Fruit fly (Drosophila melanogaster) whole organism, embryonic: ENCODE results near the gene CG18262.

Source experiments
- Abd-B ChIP-seq: fragments of 200-800 bp; sonication (Bioruptor generic); optimal IDR thresholded peaks from 2 replicates; lab custom pipeline; 2018; ENCODE audit warnings: missing biosample characterization, mild to moderate bottlenecking, missing genetic modification characterization, moderate library complexity
- Adf1 ChIP-seq: fragments of 200-800 bp; sonication (Bioruptor generic); IDR thresholded peaks from 2 replicates; pipeline ENCODE4 v1.3.6; 2022; ENCODE audit warnings: missing biosample characterization, missing genetic modification characterization
- CG10209 ChIP-seq: fragments of 200-800 bp; sonication (Bioruptor generic); optimal IDR thresholded peaks from 3 replicates; lab custom pipeline; 2017; ENCODE audit warnings: missing biosample characterization, mild to moderate bottlenecking, missing genetic modification characterization, missing genetic modification reagents
- CG11085 ChIP-seq: fragments of 200-800 bp; sonication (Bioruptor generic); IDR thresholded peaks from 2 replicates; pipeline ENCODE4 v1.3.6; 2022; ENCODE audit warnings: missing biosample characterization, missing genetic modification characterization
- CG1233 ChIP-seq: fragments of 200-800 bp; sonication (Bioruptor generic); optimal IDR thresholded peaks from 4 replicates; lab custom pipeline; 2018; ENCODE audit warnings: missing biosample characterization, mild to moderate bottlenecking, missing genetic modification characterization
- CG12659 ChIP-seq: fragments of 200-800 bp; sonication (Bioruptor generic); optimal IDR thresholded peaks from 3 replicates; lab custom pipeline; 2017; ENCODE audit warnings: mild to moderate bottlenecking, missing biosample characterization, missing genetic modification reagents, missing genetic modification characterization
- CG14014 ChIP-seq: fragments of 200-800 bp; sonication (Bioruptor generic); IDR thresholded peaks from 2 replicates; pipeline ENCODE4 v1.3.6; 2022; ENCODE audit warnings: missing biosample characterization, missing genetic modification characterization
- CG14050 ChIP-seq: fragments of 200-800 bp; sonication (Bioruptor generic); IDR thresholded peaks from 3 replicates; pipeline ENCODE4 v1.3.6; 2022; ENCODE audit warnings: missing biosample characterization, missing genetic modification characterization
- CG15479 ChIP-seq: fragments of 200-800 bp; sonication (Bioruptor generic); optimal IDR thresholded peaks from 3 replicates; lab custom pipeline; 2019; ENCODE audit warnings: missing biosample characterization, mild to moderate bottlenecking, missing genetic modification characterization, moderate library complexity
- CG2678 ChIP-seq: fragments of 200-800 bp; sonication (Bioruptor generic); optimal IDR thresholded peaks from 3 replicates; lab custom pipeline; 2019; ENCODE audit warnings: missing biosample characterization, mild to moderate bottlenecking, missing genetic modification characterization, moderate library complexity
- CG3065 ChIP-seq: fragments of 200-800 bp; sonication (Bioruptor generic); optimal IDR thresholded peaks from 2 replicates; lab custom pipeline; 2016; ENCODE audit warnings: missing biosample characterization, missing genetic modification characterization
- CG32767 ChIP-seq: fragments of 200-800 bp; sonication (Bioruptor generic); IDR thresholded peaks from 2 replicates; pipeline ENCODE4 v1.3.6; 2022; ENCODE audit warnings: missing biosample characterization, missing genetic modification characterization
- CG33213 ChIP-seq: fragments of 200-800 bp; sonication (Bioruptor generic); optimal IDR thresholded peaks from 3 replicates; lab custom pipeline; 2016; ENCODE audit warnings: missing biosample characterization, missing genetic modification characterization
- CG3407 ChIP-seq: fragments of 200-800 bp; sonication (Bioruptor generic); optimal IDR thresholded peaks from 2 replicates; lab custom pipeline; 2018; ENCODE audit warnings: missing biosample characterization, mild to moderate bottlenecking, missing genetic modification characterization
- CG43689 ChIP-seq: fragments of 200-800 bp; sonication (Bioruptor generic); IDR thresholded peaks from 2 replicates; pipeline ENCODE4 v1.3.6; 2022; ENCODE audit warnings: missing biosample characterization, missing genetic modification characterization
- CG6813 ChIP-seq: fragments of 200-800 bp; sonication (Bioruptor generic); optimal IDR thresholded peaks from 2 replicates; lab custom pipeline; 2017; ENCODE audit warnings: missing biosample characterization, missing genetic modification characterization, mild to moderate bottlenecking, moderate library complexity, missing genetic modification reagents
- CrebB ChIP-seq: fragments of 200-800 bp; sonication (Bioruptor generic); optimal IDR thresholded peaks from 3 replicates; lab custom pipeline; 2018; ENCODE audit warnings: missing biosample characterization, mild to moderate bottlenecking, missing genetic modification characterization
- Deaf1 ChIP-seq: fragments of 200-800 bp; optimal IDR thresholded peaks from 3 replicates; lab custom pipeline; 2019; ENCODE audit warnings: missing biosample characterization, mild to moderate bottlenecking, missing genetic modification characterization, moderate library complexity
- Dfd ChIP-seq, 2 experiments: fragments of >200 bp; optimal IDR thresholded peaks; 2 replicates each; lab custom pipeline; 2017; ENCODE audit warnings: missing biosample characterization in 2 of 2, missing genetic modification characterization in 2 of 2
- Dip2 ChIP-seq: fragments of 200-800 bp; sonication (Bioruptor generic); IDR thresholded peaks from 2 replicates; pipeline ENCODE4 v1.3.6; 2022; ENCODE audit warnings: missing biosample characterization, missing genetic modification characterization
- Dip3 ChIP-seq: fragments of 200-800 bp; sonication (Bioruptor generic); optimal IDR thresholded peaks from 3 replicates; lab custom pipeline; 2016; ENCODE audit warnings: missing biosample characterization, missing genetic modification characterization
- Drgx ChIP-seq: fragments of 200-800 bp; sonication (Bioruptor generic); IDR thresholded peaks from 2 replicates; pipeline ENCODE4 v1.3.6; 2022; ENCODE audit warnings: missing biosample characterization, missing genetic modification characterization
- H15 ChIP-seq: fragments of 200-800 bp; sonication (Bioruptor generic); IDR thresholded peaks from 3 replicates; pipeline ENCODE4 v1.3.6; 2022; ENCODE audit warnings: missing biosample characterization, missing genetic modification characterization
- Lim3 ChIP-seq: fragments of 200-800 bp; sonication (Bioruptor generic); IDR thresholded peaks from 2 replicates; pipeline ENCODE4 v1.3.6; 2022; ENCODE audit warnings: missing biosample characterization, missing genetic modification characterization
- Lpt ChIP-seq: fragments of >200 bp; optimal IDR thresholded peaks from 2 replicates; lab custom pipeline; 2018; ENCODE audit warnings: missing biosample characterization, missing genetic modification characterization
- Med ChIP-seq: fragments of 200-800 bp; sonication (Bioruptor generic); peaks from one replicate; lab custom pipeline; 2016; ENCODE audit warnings: missing biosample characterization, missing genetic modification characterization, mild to moderate bottlenecking, inconsistent platforms, moderate library complexity
- Side ChIP-seq: fragments of 200-800 bp; sonication (Bioruptor generic); optimal IDR thresholded peaks from 2 replicates; lab custom pipeline; 2016; ENCODE audit warnings: missing biosample characterization, missing genetic modification characterization
- Six4 ChIP-seq: fragments of 200-800 bp; sonication (Bioruptor generic); optimal IDR thresholded peaks from 2 replicates; lab custom pipeline; 2016; ENCODE audit warnings: missing biosample characterization, missing genetic modification characterization
- Spps ChIP-seq: fragments of 200-800 bp; sonication (Bioruptor generic); optimal IDR thresholded peaks from 2 replicates; lab custom pipeline; 2018; ENCODE audit warnings: missing biosample characterization, mild to moderate bottlenecking, missing genetic modification characterization
- Tbp ChIP-seq: fragments of >200 bp; optimal IDR thresholded peaks from 2 replicates; lab custom pipeline; 2018; ENCODE audit warnings: missing biosample characterization, missing genetic modification characterization
- Vsx1 ChIP-seq: fragments of 200-800 bp; sonication (Bioruptor generic); optimal IDR thresholded peaks from 2 replicates; lab custom pipeline; 2017; ENCODE audit warnings: missing biosample characterization, mild to moderate bottlenecking, missing genetic modification characterization, missing genetic modification reagents
- amos ChIP-seq: fragments of 200-800 bp; sonication (Bioruptor generic); IDR thresholded peaks from 2 replicates; pipeline ENCODE4 v1.3.6; 2022; ENCODE audit warnings: missing biosample characterization, missing genetic modification characterization; ENCODE audit not compliant: partially characterized antibody
- az2 ChIP-seq: fragments of 200-800 bp; sonication (Bioruptor generic); optimal IDR thresholded peaks from 3 replicates; lab custom pipeline; 2016; ENCODE audit warnings: missing biosample characterization, missing genetic modification characterization
- bcd ChIP-seq: fragments of 200-800 bp; sonication (Bioruptor generic); optimal IDR thresholded peaks from 2 replicates; lab custom pipeline; 2017; ENCODE audit warnings: missing biosample characterization, mild to moderate bottlenecking, missing genetic modification characterization
- dan ChIP-seq: fragments of 200-800 bp; sonication (Bioruptor generic); IDR thresholded peaks from 2 replicates; pipeline ENCODE4 v1.3.6; 2022; ENCODE audit warnings: missing biosample characterization, missing genetic modification characterization
- danr ChIP-seq: fragments of 200-800 bp; sonication (Bioruptor generic); IDR thresholded peaks from 2 replicates; pipeline ENCODE4 v1.3.6; 2022; ENCODE audit warnings: missing biosample characterization, missing genetic modification characterization
- gfzf ChIP-seq: fragments of 200-800 bp; sonication (Bioruptor generic); optimal IDR thresholded peaks from 2 replicates; lab custom pipeline; 2016; ENCODE audit warnings: missing biosample characterization, mild to moderate bottlenecking, missing genetic modification characterization, moderate library complexity
- mam ChIP-seq: fragments of 200-800 bp; sonication (Bioruptor generic); optimal IDR thresholded peaks from 3 replicates; lab custom pipeline; 2016; ENCODE audit warnings: missing biosample characterization, missing genetic modification characterization
- mirr ChIP-seq: fragments of 200-800 bp; sonication (Bioruptor generic); optimal IDR thresholded peaks from 3 replicates; lab custom pipeline; 2018; ENCODE audit warnings: missing biosample characterization, mild to moderate bottlenecking, missing genetic modification characterization
- mld ChIP-seq: fragments of 200-800 bp; sonication (Bioruptor generic); IDR thresholded peaks from 3 replicates; pipeline ENCODE4 v1.3.6; 2022; ENCODE audit warnings: missing biosample characterization, missing genetic modification characterization; ENCODE audit not compliant: partially characterized antibody
- nerfin-1 ChIP-seq: fragments of 200-800 bp; sonication (Bioruptor generic); optimal IDR thresholded peaks from 3 replicates; lab custom pipeline; 2019; ENCODE audit warnings: missing biosample characterization, mild to moderate bottlenecking, missing genetic modification characterization, moderate library complexity
- p53 ChIP-seq: fragments of 200-800 bp; sonication (Bioruptor generic); optimal IDR thresholded peaks from 2 replicates; lab custom pipeline; 2016; ENCODE audit warnings: missing biosample characterization, missing genetic modification characterization
- ranshi ChIP-seq: fragments of 200-800 bp; sonication (Bioruptor generic); IDR thresholded peaks from 2 replicates; pipeline ENCODE4 v1.3.6; 2022; ENCODE audit warnings: missing biosample characterization, missing genetic modification characterization
- salm ChIP-seq: fragments of 200-800 bp; sonication (Bioruptor generic); optimal IDR thresholded peaks from 2 replicates; lab custom pipeline; 2018; ENCODE audit warnings: missing biosample characterization, mild to moderate bottlenecking, missing genetic modification characterization
- sens ChIP-seq: fragments of 200-800 bp; sonication (Bioruptor generic); peaks from one replicate; lab custom pipeline; 2016; ENCODE audit warnings: missing biosample characterization, missing genetic modification characterization
- slbo ChIP-seq: fragments of 200-800 bp; sonication (Bioruptor generic); IDR thresholded peaks from 2 replicates; pipeline ENCODE4 v1.3.6; 2022; ENCODE audit warnings: missing biosample characterization, missing genetic modification characterization
- sob ChIP-seq: fragments of 200-800 bp; sonication (Bioruptor generic); IDR thresholded peaks from 2 replicates; pipeline ENCODE4 v1.3.6; 2022; ENCODE audit warnings: missing biosample characterization, missing genetic modification characterization
- tna ChIP-seq: fragments of 200-800 bp; sonication (Bioruptor generic); IDR thresholded peaks from 2 replicates; pipeline ENCODE4 v1.3.6; 2022; ENCODE audit warnings: missing biosample characterization, missing genetic modification characterization; ENCODE audit not compliant: partially characterized antibody
- unc-4 ChIP-seq: fragments of 200-800 bp; sonication (Bioruptor generic); IDR thresholded peaks from 2 replicates; pipeline ENCODE4 v1.3.6; 2022; ENCODE audit warnings: missing biosample characterization, missing genetic modification characterization; ENCODE audit not compliant: partially characterized antibody
- zfh2 ChIP-seq: fragments of 200-800 bp; sonication (Bioruptor generic); optimal IDR thresholded peaks from 2 replicates; lab custom pipeline; 2016; ENCODE audit warnings: missing biosample characterization, missing genetic modification characterization

The CG18262 gene

DNA sequence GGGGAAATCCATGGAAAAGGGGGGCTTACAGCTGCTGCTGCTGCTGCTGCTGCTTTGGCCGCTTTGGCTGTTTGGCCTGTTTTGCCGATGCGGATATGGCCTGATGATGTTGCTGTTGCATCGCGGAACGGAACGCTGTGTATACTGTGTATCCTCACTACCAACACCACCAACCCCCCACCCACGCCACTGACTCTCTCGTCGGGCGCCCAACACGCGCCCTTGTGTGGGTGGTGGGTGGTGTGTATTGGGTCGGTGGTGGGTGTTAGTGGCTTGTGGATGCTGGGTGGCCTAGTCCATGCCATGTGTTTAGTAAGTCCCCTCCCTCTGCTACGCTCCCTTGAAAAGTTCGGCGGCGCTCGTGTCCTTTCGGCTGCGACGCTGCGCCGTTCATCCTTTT lies 25.0 kb downstream of the CG18262 start (continued):
- no peak for TF ChIP-seq zfh2 (GFP tag; lab: Kevin White, UChicago)
- peak; percentile 7 for TF ChIP-seq sens (GFP tag; lab: Kevin White, UChicago)
- no peak for TF ChIP-seq salm (tag; lab: Kevin White, UChicago)
- TF ChIP-seq Med: peak; percentile 81
- no peak for TF ChIP-seq danr (GFP tag; lab: Robert Waterston, UW)
- TF ChIP-seq CG14014 (GFP tag; lab: Robert Waterston, UW): no peak
- no peak for TF ChIP-seq Abd-B (GFP tag; lab: Kevin White, UChicago)
- 0 out of 2 replicates have a peak, but pooled peaks have one; percentile 30 for TF ChIP-seq sob (GFP tag; lab: Robert Waterston, UW)
- 0 out of 2 replicates have a peak, but pooled peaks have one; percentile 16 for TF ChIP-seq Drgx (GFP tag; lab: Robert Waterston, UW)
- TF ChIP-seq slbo (GFP tag; lab: Robert Waterston, UW): no peak
- TF ChIP-seq amos (GFP tag; lab: Robert Waterston, UW): peak; percentile 10; the same call in 1 of the 2 replicates
- no peak for TF ChIP-seq CG10209 (GFP tag; lab: Kevin White, UChicago)
- no peak for TF ChIP-seq unc-4
- TF ChIP-seq CG14050 (GFP tag; lab: Robert Waterston, UW): no peak
- no peak for TF ChIP-seq CG3065
- TF ChIP-seq CG33213 (GFP tag; lab: Kevin White, UChicago): no peak
- no peak for TF ChIP-seq Dip2 (GFP tag; lab: Robert Waterston, UW)
- peak; percentile 79 for TF ChIP-seq Deaf1 (tag; lab: Kevin White, UChicago)
- TF ChIP-seq bcd (GFP tag; lab: Kevin White, UChicago): no peak
- TF ChIP-seq mld (GFP tag; lab: Robert Waterston, UW): no peak
- TF ChIP-seq gfzf (GFP tag; lab: Kevin White, UChicago): no peak
- TF ChIP-seq Spps (tag; lab: Kevin White, UChicago): no peak
- TF ChIP-seq mirr: no peak
- no peak for TF ChIP-seq CG6813 (GFP tag; lab: Kevin White, UChicago)
- TF ChIP-seq nerfin-1 (tag; lab: Kevin White, UChicago): no peak
- no peak for TF ChIP-seq mam (GFP tag; lab: Kevin White, UChicago)
- no peak for TF ChIP-seq Side
- no peak for TF ChIP-seq az2 (GFP tag; lab: Kevin White, UChicago)
- TF ChIP-seq tna (GFP tag; lab: Robert Waterston, UW): no peak
- TF ChIP-seq CG32767 (GFP tag; lab: Robert Waterston, UW): peak; percentile 41; the same call in 1 of the 2 replicates
- TF ChIP-seq, all 482 proteins: peak for 22

dm6 chrX:8178165-8178955 lies 25.6 kb downstream of the CG18262 start, which contains the start of gene sdt:
Gene sdt (plus strand): TSS chrX:8178549.
- no peak for TF ChIP-seq dan (GFP tag; lab: Robert Waterston, UW)
- TF ChIP-seq Tbp (GFP tag; lab: Kevin White, UChicago): no peak
- no peak for TF ChIP-seq CG3407 (GFP tag; lab: Kevin White, UChicago)
- no peak for TF ChIP-seq Lim3
- TF ChIP-seq CG12659: no peak
- no peak for TF ChIP-seq CG15479
- no peak for TF ChIP-seq Dfd (GFP tag; optimal IDR thresholded peaks at IDR 0.05; lab: Kevin White, UChicago)
- peak; percentile 90 for TF ChIP-seq Adf1 (GFP tag; lab: Robert Waterston, UW)
- TF ChIP-seq CG11085 (GFP tag; lab: Robert Waterston, UW): no peak
- no peak for TF ChIP-seq Vsx1 (GFP tag; lab: Kevin White, UChicago)
- TF ChIP-seq CG6813 (GFP tag; lab: Kevin White, UChicago): no peak
- TF ChIP-seq Dip3 (GFP tag; lab: Kevin White, UChicago): no peak
- no peak for TF ChIP-seq p53 (GFP tag; lab: Kevin White, UChicago)
- no peak for TF ChIP-seq CrebB
- no peak for TF ChIP-seq CG2678 (tag; lab: Kevin White, UChicago)
- TF ChIP-seq CG1233: no peak
- TF ChIP-seq ranshi: no peak
- TF ChIP-seq Lpt (GFP tag; lab: Kevin White, UChicago): no peak
- no peak for TF ChIP-seq Six4
- TF ChIP-seq CG14050 (GFP tag; lab: Robert Waterston, UW): no peak
- TF ChIP-seq salm (tag; lab: Kevin White, UChicago): no peak
- TF ChIP-seq CG43689 (GFP tag; lab: Robert Waterston, UW): no peak
- TF ChIP-seq H15 (GFP tag; lab: Robert Waterston, UW): no peak
